Worm (Caenorhabditis elegans): Measurements from ENCODE around the gene ran-1.

The ran-1 gene

ce11 chrIII:10719057-10719456 is 28.5 kb downstream of the ran-1 start (continued):
- TF ChIP-seq Y116A8C.19 (tag; optimal IDR thresholded peaks at IDR 0.05; ENCODE audit: borderline replicate concordance) (no peak), nhr-90 (tag; optimal IDR thresholded peaks at IDR 0.05; ENCODE audit: poor library complexity) (peak; percentile 52), tbx-2 (tag; optimal IDR thresholded peaks at IDR 0.05) (peak; percentile 24), C04F5.9 (tag; optimal IDR thresholded peaks at IDR 0.05) (no peak), elt-3 (tag; optimal IDR thresholded peaks at IDR 0.05) (peak in 3 of 6 experiments; percentile 60 to 90 (median 80)), aha-1 (tag; optimal IDR thresholded peaks at IDR 0.05) (no peak), unc-86 (tag; optimal IDR thresholded peaks at IDR 0.05) (no peak), efl-1 (optimal IDR thresholded peaks at IDR 0.05) (no peak), efl-1 (GFP tag; optimal IDR thresholded peaks at IDR 0.05 in 1 of 2) (peak in 1 of 2 experiments; percentile 78), fos-1 (tag; optimal IDR thresholded peaks at IDR 0.05) (no peak), unc-30 (tag; optimal IDR thresholded peaks at IDR 0.05) (no peak), ceh-82 (tag; optimal IDR thresholded peaks at IDR 0.05) (no peak), nhr-84 (tag; optimal IDR thresholded peaks at IDR 0.05) (no peak), snu-23 (GFP tag; optimal IDR thresholded peaks at IDR 0.05) (peak; percentile 32), F16B12.6 (tag; optimal IDR thresholded peaks at IDR 0.05) (no peak), grh-1 (GFP tag; IDR thresholded peaks at IDR 0.05) (no peak), mab-9 (GFP tag; IDR thresholded peaks at IDR 0.05) (no peak), pqm-1 (tag; optimal IDR thresholded peaks at IDR 0.05) (no peak), nhr-28 (tag; optimal IDR thresholded peaks at IDR 0.05) (no peak), skn-1 (tag; optimal IDR thresholded peaks at IDR 0.05) (no peak), irx-1 (tag; optimal IDR thresholded peaks at IDR 0.05) (no peak), fkh-8 (tag; optimal IDR thresholded peaks at IDR 0.05) (no peak), sup-37 (GFP tag; optimal IDR thresholded peaks at IDR 0.05) (no peak), unc-98 (GFP tag; IDR thresholded peaks at IDR 0.05) (no peak), C16A3.4 (tag; optimal IDR thresholded peaks at IDR 0.05) (peak; percentile 17), aly-2 (tag; optimal IDR thresholded peaks at IDR 0.05) (no peak), mdl-1 (tag; optimal IDR thresholded peaks at IDR 0.05) (peak in 1 of 2 experiments; percentile 50), sox-4 (tag; optimal IDR thresholded peaks at IDR 0.05) (no peak), rnt-1 (tag; optimal IDR thresholded peaks at IDR 0.05) (no peak), C34B4.2 (tag; optimal IDR thresholded peaks at IDR 0.05) (no peak), pag-3 (tag; optimal IDR thresholded peaks at IDR 0.05; ENCODE audit: borderline replicate concordance, insufficient read depth) (no peak), pax-3 (tag; optimal IDR thresholded peaks at IDR 0.05) (no peak), hlh-17 (GFP tag; optimal IDR thresholded peaks at IDR 0.05; ENCODE audit: borderline replicate concordance) (no peak), ama-1 (optimal IDR thresholded peaks at IDR 0.05) (no peak), nhr-77 (tag; optimal IDR thresholded peaks at IDR 0.05) (no peak), ets-5 (GFP tag; IDR thresholded peaks at IDR 0.05) (no peak), sptf-1 (tag; optimal IDR thresholded peaks at IDR 0.05) (no peak), fkh-4 (tag; optimal IDR thresholded peaks at IDR 0.05; ENCODE audit: borderline replicate concordance) (no peak)

DNA sequence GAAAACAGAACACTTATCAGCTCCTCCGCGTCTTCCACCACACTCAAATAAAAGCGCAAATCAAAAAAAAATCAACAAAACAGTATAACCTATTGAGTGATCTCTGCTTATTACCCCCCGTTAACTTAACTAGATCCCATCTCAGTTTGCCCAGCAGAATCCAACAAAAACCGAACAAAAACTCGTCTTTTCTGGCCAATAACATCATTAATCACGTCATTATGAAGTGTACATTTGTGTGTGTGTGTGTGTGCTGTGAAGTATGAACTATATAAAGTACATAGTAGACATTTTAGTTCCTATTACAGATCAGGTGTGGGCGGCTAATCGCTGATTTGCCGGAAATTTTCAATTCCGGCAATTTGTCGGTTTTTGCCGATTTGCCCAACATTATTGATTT is 29.4 kb downstream of the ran-1 start:
- no peak for TF ChIP-seq ceh-90 (tag; optimal IDR thresholded peaks at IDR 0.05)
- no peak for TF ChIP-seq swsn-7 (tag; optimal IDR thresholded peaks at IDR 0.05)
- TF ChIP-seq isw-1 (GFP tag; IDR thresholded peaks at IDR 0.05): no peak
- no peak for TF ChIP-seq sup-37 (GFP tag; optimal IDR thresholded peaks at IDR 0.05)
- no peak for TF ChIP-seq nhr-20 (tag; optimal IDR thresholded peaks at IDR 0.05)
- TF ChIP-seq C34B4.2 (tag; optimal IDR thresholded peaks at IDR 0.05): no peak
- peak; percentile 71 for TF ChIP-seq nhr-85 (tag)
- TF ChIP-seq mef-2 (tag; optimal IDR thresholded peaks at IDR 0.05): no peak
- TF ChIP-seq egl-13 (tag; optimal IDR thresholded peaks at IDR 0.05): no peak
- no peak for TF ChIP-seq pax-3 (tag; optimal IDR thresholded peaks at IDR 0.05)
- no peak for TF ChIP-seq pag-3 (tag; optimal IDR thresholded peaks at IDR 0.05; ENCODE audit: borderline replicate concordance, insufficient read depth)
- TF ChIP-seq dpl-1 (GFP tag; optimal IDR thresholded peaks at IDR 0.05): no peak
- peak; percentile 9 for TF ChIP-seq ama-1 (optimal IDR thresholded peaks at IDR 0.05)
